Worm (Caenorhabditis elegans) whole organism, L1 larva: ENCODE data around the gene rmd-1.

ENCODE experiments used
- egl-13 ChIP-seq: sonication (generic microtip); optimal IDR thresholded peaks from 2 replicates; lab custom pipeline; 2016; ENCODE audit warnings: missing genotype, missing genetic modification reagents, missing genetic modification characterization, missing compliant biosample characterization
- lin-14 ChIP-seq: fragments of 200-800 bp; sonication (Bioruptor generic); optimal IDR thresholded peaks from 2 replicates; lab custom pipeline; 2018; ENCODE audit warnings: mild to moderate bottlenecking, missing genetic modification characterization, moderate library complexity, missing compliant biosample characterization
- lsy-2 ChIP-seq, 2 experiments: fragments of 150-350 bp; optimal IDR thresholded peaks; 2 replicates each; lab custom pipeline; 2014; ENCODE audit warnings: missing biosample characterization in 2 of 2, missing genetic modification characterization in 2 of 2
- nhr-12 ChIP-seq: sonication (generic microtip); optimal IDR thresholded peaks from 2 replicates; lab custom pipeline; 2017; ENCODE audit warnings: missing biosample characterization, missing genetic modification characterization
- nhr-28 ChIP-seq: fragments of 150-350 bp; optimal IDR thresholded peaks from 2 replicates; lab custom pipeline; 2014; ENCODE audit warnings: missing biosample characterization, missing genetic modification characterization
- snpc-4 ChIP-seq: fragments of 150-350 bp; optimal IDR thresholded peaks from 2 replicates; lab custom pipeline; 2014; ENCODE audit warnings: missing biosample characterization, missing genetic modification characterization
- unc-62 ChIP-seq: fragments of 150-350 bp; optimal IDR thresholded peaks from 2 replicates; lab custom pipeline; 2014; ENCODE audit warnings: missing biosample characterization, missing genetic modification reagents, missing genetic modification characterization
- xbp-1 ChIP-seq: sonication (generic microtip); optimal IDR thresholded peaks from 2 replicates; lab custom pipeline; 2016; ENCODE audit warnings: missing genetic modification characterization, missing compliant biosample characterization
- ztf-11 ChIP-seq, 2 experiments: sonication (generic microtip); optimal IDR thresholded peaks; 2 replicates each; lab custom pipeline; 2016 to 2017; ENCODE audit warnings: missing genetic modification characterization in 2 of 2, missing biosample characterization in 1 of 2, missing compliant biosample characterization in 1 of 2

DNA sequence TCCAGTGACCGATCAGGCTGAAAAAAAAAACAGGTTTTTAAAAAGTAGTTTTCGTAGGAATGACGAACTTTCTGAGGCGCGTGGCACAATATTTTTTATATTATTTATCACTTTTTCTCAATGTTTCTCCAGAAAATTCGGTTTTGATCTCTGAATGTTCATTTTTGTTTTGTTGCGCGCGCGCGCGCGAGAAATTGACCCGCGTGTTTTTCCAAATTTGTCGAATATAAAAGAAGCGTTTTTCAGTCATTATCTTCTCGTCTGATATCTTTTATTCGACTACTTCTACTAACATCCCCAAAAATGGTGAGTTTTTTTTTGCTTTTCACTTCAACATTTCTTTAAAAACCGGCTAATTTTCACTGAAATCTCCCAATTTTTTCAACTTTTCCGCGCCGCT, at the start of gene rmd-1:
- no peak for TF ChIP-seq snpc-4 (tag; lab: Kevin White, UChicago)
- no peak for TF ChIP-seq lin-14 (GFP tag; lab: Kevin White, UChicago)
- no peak for TF ChIP-seq unc-62 (GFP tag; lab: Kevin White, UChicago)
- no peak for TF ChIP-seq xbp-1 (tag; lab: Kevin White, UChicago)
- no peak for TF ChIP-seq nhr-28
- no peak for TF ChIP-seq ztf-11 (tag; optimal IDR thresholded peaks at IDR 0.05; lab: Kevin White, UChicago)
- TF ChIP-seq lsy-2 (tag; optimal IDR thresholded peaks at IDR 0.05; lab: Kevin White, UChicago), result no peak
- TF ChIP-seq egl-13 (tag; lab: Kevin White, UChicago), result no peak
- no peak for TF ChIP-seq nhr-12 (tag; lab: Kevin White, UChicago)
